Fruit fly (Drosophila melanogaster): ENCODE results near the gene CG14556.

CG14556 gene

dm6 chr3R:26081380-26081991, 45.0 kb upstream of the CG14556 start (continued):
- TF ChIP-seq CG5180 (GFP tag; optimal IDR thresholded peaks at IDR 0.05) (peak; percentile 26), maf-S (GFP tag; optimal IDR thresholded peaks at IDR 0.05) (no peak), CG8944 (GFP tag; optimal IDR thresholded peaks at IDR 0.05) (no peak), CG10959 (GFP tag; IDR thresholded peaks at IDR 0.05) (peak; percentile 35; the same call in 1 of the 2 replicates), ewg (GFP tag; optimal IDR thresholded peaks at IDR 0.05) (peak; percentile 23), CG16779 (GFP tag; IDR thresholded peaks at IDR 0.05) (no peak), CG31365 (tag; optimal IDR thresholded peaks at IDR 0.05) (no peak), gcm (GFP tag; optimal IDR thresholded peaks at IDR 0.05) (no peak), eve (GFP tag; optimal IDR thresholded peaks at IDR 0.05) (no peak), lab (GFP tag; optimal IDR thresholded peaks at IDR 0.05) (peak; percentile 51), NC2α (GFP tag; optimal IDR thresholded peaks at IDR 0.05) (no peak), gfzf (GFP tag; optimal IDR thresholded peaks at IDR 0.05) (no peak), Elba2 (GFP tag; optimal IDR thresholded peaks at IDR 0.05) (no peak), dmrt99B (tag; optimal IDR thresholded peaks at IDR 0.05) (peak; percentile 69), CG17568 (GFP tag; optimal IDR thresholded peaks at IDR 0.05) (peak; percentile 30), Chrac-16 (GFP tag; optimal IDR thresholded peaks at IDR 0.05) (peak; percentile 47), CG17361 (GFP tag; IDR thresholded peaks at IDR 0.05) (peak; percentile 60; the same call in 2 of the 3 replicates), ems (GFP tag; optimal IDR thresholded peaks at IDR 0.05) (no peak), Stat92E (GFP tag; optimal IDR thresholded peaks at IDR 0.05) (no peak), CG15479 (GFP tag; optimal IDR thresholded peaks at IDR 0.05) (no peak), CG12942 (GFP tag; optimal IDR thresholded peaks at IDR 0.05) (peak; percentile 11), CG14667 (GFP tag; IDR thresholded peaks at IDR 0.05) (0 out of 2 replicates have a peak, but pooled peaks have one; percentile 34), CG9727 (GFP tag; optimal IDR thresholded peaks at IDR 0.05) (peak; percentile 69), CG14014 (GFP tag; IDR thresholded peaks at IDR 0.05) (0 out of 2 replicates have a peak, but pooled peaks have one; percentile 44), C15 (GFP tag; IDR thresholded peaks at IDR 0.05) (no peak), nmo (GFP tag; optimal IDR thresholded peaks at IDR 0.05) (peak; percentile 73), gce (GFP tag; IDR thresholded peaks at IDR 0.05) (peak; percentile 78; the same call in 2 of the 3 replicates), CG10147 (GFP tag; optimal IDR thresholded peaks at IDR 0.05) (no peak), CG10979 (tag; optimal IDR thresholded peaks at IDR 0.05) (peak; percentile 79), chn (GFP tag; optimal IDR thresholded peaks at IDR 0.05) (peak; percentile 0), Abd-B (GFP tag; optimal IDR thresholded peaks at IDR 0.05) (peak; percentile 24), CG18764 (GFP tag; optimal IDR thresholded peaks at IDR 0.05) (peak; percentile 13), tll (GFP tag; optimal IDR thresholded peaks at IDR 0.05) (no peak), Scr (GFP tag; IDR thresholded peaks at IDR 0.05; ENCODE audit: partially characterized antibody) (no peak), grau (tag; optimal IDR thresholded peaks at IDR 0.05) (peak; percentile 48), Ets65A (GFP tag) (no peak), abd-A (tag; optimal IDR thresholded peaks at IDR 0.05) (no peak), sqz (GFP tag; optimal IDR thresholded peaks at IDR 0.05) (peak; percentile 6), CG7987 (GFP tag; optimal IDR thresholded peaks at IDR 0.05) (no peak), Hr39 (optimal IDR thresholded peaks at IDR 0.05) (no peak), nom (GFP tag; optimal IDR thresholded peaks at IDR 0.05) (peak; percentile 62), Nf-YB (GFP tag; optimal IDR thresholded peaks at IDR 0.05) (peak; percentile 32), vfl (GFP tag; optimal IDR thresholded peaks at IDR 0.05) (no peak), CG6689 (GFP tag; IDR thresholded peaks at IDR 0.05) (peak; percentile 46; the same call in 1 of the 2 replicates), da (GFP tag; optimal IDR thresholded peaks at IDR 0.05) (no peak), ase (GFP tag; IDR thresholded peaks at IDR 0.05) (no peak), luna (GFP tag; optimal IDR thresholded peaks at IDR 0.05) (no peak), Asciz (GFP tag; optimal IDR thresholded peaks at IDR 0.05) (peak; percentile 50), sna (GFP tag; IDR thresholded peaks at IDR 0.05; ENCODE audit: partially characterized antibody) (no peak)

Data from whole organism, embryonic.